Worm (Caenorhabditis elegans): ENCODE results near the gene sre-34.

The sre-34 gene

DNA sequence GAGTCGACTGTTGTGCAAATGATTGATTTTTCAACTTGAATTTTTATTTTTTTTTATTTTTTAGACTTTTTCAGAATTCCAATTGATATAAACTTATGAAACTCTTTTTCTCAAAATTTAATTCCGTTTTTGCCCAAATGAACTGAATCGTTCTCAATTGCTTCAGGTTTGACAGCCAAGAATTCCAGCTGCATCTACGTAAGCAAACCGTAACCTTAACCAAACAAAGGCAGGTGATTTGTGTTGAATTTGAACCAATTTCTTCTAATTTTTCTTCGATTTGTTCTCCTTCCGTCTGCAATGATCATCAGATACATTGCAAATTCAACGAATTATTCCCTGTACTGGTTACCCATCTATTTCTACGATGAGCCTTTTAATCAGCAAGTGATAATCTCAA is at the start of gene sre-34:
TSS of gene sre-34 (plus strand) at position 301 of the 400 bp plus-strand sequence.
- TF ChIP-seq ztf-29 (GFP tag; IDR thresholded peaks at IDR 0.05) = no peak
- TF ChIP-seq klf-2 (GFP tag; conservative IDR thresholded peaks at IDR 0.05) = no peak
- TF ChIP-seq flt-1 (GFP tag; IDR thresholded peaks at IDR 0.05) = no peak
- no peak for TF ChIP-seq tab-1 (GFP tag; IDR thresholded peaks at IDR 0.05)
- TF ChIP-seq ztf-23 (GFP tag; IDR thresholded peaks at IDR 0.05) = no peak
- no peak for TF ChIP-seq T22C8.4 (GFP tag; IDR thresholded peaks at IDR 0.05)
- TF ChIP-seq med-1 (GFP tag; optimal IDR thresholded peaks at IDR 0.05; ENCODE audit: insufficient read depth) = no peak
- no peak for TF ChIP-seq cog-1 (tag; optimal IDR thresholded peaks at IDR 0.05)
- no peak for TF ChIP-seq ref-1 (GFP tag; conservative IDR thresholded peaks at IDR 0.05)

DNA sequence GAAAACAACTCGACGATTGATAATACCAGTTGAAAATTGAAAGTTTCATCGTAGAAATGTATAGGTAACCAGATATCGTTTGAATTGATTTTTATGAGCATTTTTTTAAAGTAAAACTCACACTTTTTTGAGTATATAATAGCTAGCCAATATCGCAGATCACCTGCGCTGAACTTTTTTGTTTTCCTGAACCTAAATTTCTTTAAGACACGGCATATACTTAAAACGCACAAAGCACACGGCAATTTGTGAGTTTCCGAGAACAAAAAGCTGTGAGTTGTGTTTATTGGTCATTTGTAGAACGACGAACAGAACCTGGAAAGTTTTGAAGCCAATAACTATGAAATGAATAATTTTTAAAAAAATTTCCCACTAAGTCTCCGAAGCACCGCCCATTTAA is 48.2 kb upstream of the sre-34 start, which contains the start of gene sre-29:
TSS of gene sre-29 (minus strand) at position 101 of the 400 bp plus-strand sequence.
- TF ChIP-seq klf-2 (GFP tag; conservative IDR thresholded peaks at IDR 0.05) (no peak), flt-1 (GFP tag; IDR thresholded peaks at IDR 0.05) (no peak), ztf-23 (GFP tag; IDR thresholded peaks at IDR 0.05) (no peak), ztf-29 (GFP tag; IDR thresholded peaks at IDR 0.05) (no peak), med-1 (GFP tag; optimal IDR thresholded peaks at IDR 0.05; ENCODE audit: insufficient read depth) (no peak), T22C8.4 (GFP tag; IDR thresholded peaks at IDR 0.05) (no peak), ref-1 (GFP tag; conservative IDR thresholded peaks at IDR 0.05) (no peak), cog-1 (tag; optimal IDR thresholded peaks at IDR 0.05) (no peak), tab-1 (GFP tag; IDR thresholded peaks at IDR 0.05) (no peak)

DNA sequence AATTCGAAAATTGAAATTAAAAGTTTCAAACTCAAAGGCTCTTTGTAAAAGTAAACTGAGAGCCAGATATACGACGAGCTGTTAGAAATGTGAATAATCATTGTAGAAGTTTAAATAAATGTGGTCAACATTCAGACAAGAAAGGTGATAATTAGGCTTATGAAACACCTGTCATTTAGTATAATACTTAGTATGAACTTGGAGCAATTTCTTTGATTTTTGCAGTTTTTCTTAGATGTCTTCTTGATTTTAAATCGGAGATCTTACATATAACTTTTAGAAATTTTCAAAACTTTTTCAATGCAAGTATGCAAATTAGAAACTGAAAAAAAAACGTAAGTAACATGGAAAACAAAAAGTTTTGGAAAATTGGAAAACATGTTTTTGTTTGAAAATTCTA is 43.6 kb upstream of the sre-34 start, which contains the start of gene sre-30:
TSS of gene sre-30 (minus strand) at position 101 of the 400 bp plus-strand sequence.
- TF ChIP-seq med-1 (GFP tag; optimal IDR thresholded peaks at IDR 0.05; ENCODE audit: insufficient read depth) = no peak
- TF ChIP-seq flt-1 (GFP tag; IDR thresholded peaks at IDR 0.05) = no peak
- TF ChIP-seq T22C8.4 (GFP tag; IDR thresholded peaks at IDR 0.05) = no peak
- TF ChIP-seq klf-2 (GFP tag; conservative IDR thresholded peaks at IDR 0.05) = no peak
- no peak for TF ChIP-seq ztf-29 (GFP tag; IDR thresholded peaks at IDR 0.05)
- TF ChIP-seq ref-1 (GFP tag; conservative IDR thresholded peaks at IDR 0.05) = no peak
- no peak for TF ChIP-seq ztf-23 (GFP tag; IDR thresholded peaks at IDR 0.05)
- TF ChIP-seq tab-1 (GFP tag; IDR thresholded peaks at IDR 0.05) = no peak

DNA sequence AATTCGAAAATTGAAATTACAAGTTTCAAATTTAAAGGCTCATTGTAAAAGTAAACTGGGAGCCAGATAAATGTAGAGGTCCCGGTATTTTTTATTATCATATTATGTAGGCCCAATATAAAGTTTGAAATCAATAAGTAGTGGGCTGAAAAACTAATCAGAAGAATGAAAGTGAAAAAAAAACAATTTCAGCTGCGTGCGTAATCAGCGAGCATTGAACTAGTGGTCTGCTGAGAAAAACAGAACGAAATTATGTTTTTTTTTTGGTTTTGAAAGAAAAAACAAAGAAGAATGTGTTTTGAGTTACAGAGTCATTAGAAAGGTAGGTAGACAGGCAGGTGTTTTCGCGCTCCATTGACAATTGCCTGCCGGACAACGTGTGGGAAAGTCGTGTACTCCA is 41.2 kb upstream of the sre-34 start, which contains the start of gene sre-31:
TSS of gene sre-31 (minus strand) at position 101 of the 400 bp plus-strand sequence.
- TF ChIP-seq ref-1 (GFP tag; conservative IDR thresholded peaks at IDR 0.05) (no peak), klf-2 (GFP tag; conservative IDR thresholded peaks at IDR 0.05) (no peak), med-1 (GFP tag; optimal IDR thresholded peaks at IDR 0.05; ENCODE audit: insufficient read depth) (no peak), tab-1 (GFP tag; IDR thresholded peaks at IDR 0.05) (no peak), ztf-29 (GFP tag; IDR thresholded peaks at IDR 0.05) (no peak), cog-1 (tag; optimal IDR thresholded peaks at IDR 0.05) (no peak), flt-1 (GFP tag; IDR thresholded peaks at IDR 0.05) (no peak), ztf-23 (GFP tag; IDR thresholded peaks at IDR 0.05) (no peak), T22C8.4 (GFP tag; IDR thresholded peaks at IDR 0.05) (no peak)

DNA sequence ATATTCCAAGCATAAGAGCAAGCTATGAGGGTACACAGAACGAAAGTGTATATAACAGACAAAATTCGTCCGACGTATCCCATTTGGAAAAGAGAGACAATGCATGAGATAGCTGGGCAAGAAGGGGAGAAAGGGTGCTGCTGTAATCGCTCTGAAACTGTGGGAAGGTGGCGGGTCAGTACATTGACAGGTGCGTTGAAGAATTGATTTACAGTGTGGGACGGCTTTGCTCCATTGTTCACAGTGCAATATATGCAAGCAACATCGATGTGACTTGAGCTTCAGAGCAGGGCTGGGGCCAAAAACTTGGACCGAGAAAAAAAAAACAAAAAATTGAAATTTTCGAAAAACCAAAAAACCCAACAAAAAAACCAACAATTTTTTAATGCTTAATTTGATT is 39.8 kb upstream of the sre-34 start, which contains the start of gene F57G9.3:
TSS of gene F57G9.3 (minus strand) at position 101 of the 400 bp plus-strand sequence.
- no peak for TF ChIP-seq T22C8.4 (GFP tag; IDR thresholded peaks at IDR 0.05)
- no peak for TF ChIP-seq tab-1 (GFP tag; IDR thresholded peaks at IDR 0.05)
- no peak for TF ChIP-seq klf-2 (GFP tag; conservative IDR thresholded peaks at IDR 0.05)
- TF ChIP-seq ztf-29 (GFP tag; IDR thresholded peaks at IDR 0.05) = no peak
- TF ChIP-seq med-1 (GFP tag; optimal IDR thresholded peaks at IDR 0.05; ENCODE audit: insufficient read depth) = no peak
- no peak for TF ChIP-seq ref-1 (GFP tag; conservative IDR thresholded peaks at IDR 0.05)
- TF ChIP-seq cog-1 (tag; optimal IDR thresholded peaks at IDR 0.05) = no peak
- TF ChIP-seq ztf-23 (GFP tag; IDR thresholded peaks at IDR 0.05) = no peak
- no peak for TF ChIP-seq flt-1 (GFP tag; IDR thresholded peaks at IDR 0.05)

DNA sequence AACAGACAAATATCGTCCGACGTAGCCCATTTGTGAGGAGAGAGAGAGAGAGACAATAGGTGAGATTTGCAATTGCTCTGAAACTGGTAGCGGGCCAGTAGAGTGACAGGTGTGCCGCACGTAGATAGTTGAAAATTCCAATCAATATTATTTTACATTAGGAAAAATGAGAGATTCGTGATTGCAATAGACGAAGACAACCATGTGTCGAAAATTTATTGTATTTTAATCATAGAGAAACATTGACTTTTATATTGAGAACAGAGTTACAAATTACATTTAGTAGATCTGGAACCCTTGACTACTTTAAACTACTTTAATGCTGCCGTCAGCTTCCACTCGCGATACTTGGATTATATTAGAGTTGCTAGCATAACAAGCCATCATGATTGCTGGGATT is 37.5 kb upstream of the sre-34 start, which contains the start of gene Y57A10C.1:
TSS of gene Y57A10C.1 (minus strand) at position 101 of the 400 bp plus-strand sequence.
- no peak for TF ChIP-seq T22C8.4 (GFP tag; IDR thresholded peaks at IDR 0.05)
- no peak for TF ChIP-seq klf-2 (GFP tag; conservative IDR thresholded peaks at IDR 0.05)
- TF ChIP-seq ztf-29 (GFP tag; IDR thresholded peaks at IDR 0.05) = no peak
- TF ChIP-seq med-1 (GFP tag; optimal IDR thresholded peaks at IDR 0.05; ENCODE audit: insufficient read depth) = no peak

DNA sequence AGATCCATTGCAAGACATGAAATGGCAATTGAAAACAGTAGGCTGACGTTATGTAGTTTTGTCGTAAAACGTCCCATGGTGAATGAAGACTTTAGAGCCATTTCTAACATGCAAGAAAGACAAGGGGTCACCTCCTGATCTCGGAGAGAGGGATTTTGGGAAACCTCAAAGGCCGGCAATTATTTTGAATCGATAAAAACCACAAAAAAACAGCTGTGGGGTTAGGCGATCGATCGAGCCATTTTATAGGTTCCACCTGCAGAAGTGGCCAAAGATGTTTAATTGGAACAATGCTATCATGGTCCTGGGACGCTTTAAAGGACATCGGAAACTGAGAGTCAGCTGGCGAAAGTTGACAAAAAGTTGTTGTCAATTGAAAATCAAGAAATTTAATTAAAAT is 35.1 kb upstream of the sre-34 start, which contains the start of gene Y57A10C.11:
TSS of gene Y57A10C.11 (minus strand) at position 101 of the 400 bp plus-strand sequence.
- TF ChIP-seq tab-1 (GFP tag; IDR thresholded peaks at IDR 0.05) (no peak), ztf-23 (GFP tag; IDR thresholded peaks at IDR 0.05) (no peak), ref-1 (GFP tag; conservative IDR thresholded peaks at IDR 0.05) (no peak)

DNA sequence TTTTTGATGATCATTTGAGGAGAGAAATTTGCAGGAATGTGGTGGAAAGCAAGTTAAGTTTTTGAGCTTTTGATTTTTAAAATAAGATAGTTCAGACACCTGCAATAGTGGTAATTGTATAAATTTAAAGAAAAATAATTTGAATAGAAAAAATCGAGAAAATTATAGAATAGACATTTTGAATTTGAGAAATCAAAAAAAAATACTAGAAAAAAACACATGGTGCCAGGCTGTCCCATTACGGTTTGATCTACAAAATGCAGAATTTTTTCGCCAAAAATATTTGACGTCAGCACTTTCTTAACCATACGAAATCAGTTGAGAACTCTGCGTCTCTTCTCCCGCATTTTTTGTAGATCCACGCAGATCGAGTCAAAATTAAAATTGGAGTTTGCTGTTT is 32.4 kb upstream of the sre-34 start, which contains the start of gene sre-27:
TSS of gene sre-27 (minus strand) at position 101 of the 400 bp plus-strand sequence.
- TF ChIP-seq cog-1 (tag; optimal IDR thresholded peaks at IDR 0.05) (no peak), tab-1 (GFP tag; IDR thresholded peaks at IDR 0.05) (no peak)

DNA sequence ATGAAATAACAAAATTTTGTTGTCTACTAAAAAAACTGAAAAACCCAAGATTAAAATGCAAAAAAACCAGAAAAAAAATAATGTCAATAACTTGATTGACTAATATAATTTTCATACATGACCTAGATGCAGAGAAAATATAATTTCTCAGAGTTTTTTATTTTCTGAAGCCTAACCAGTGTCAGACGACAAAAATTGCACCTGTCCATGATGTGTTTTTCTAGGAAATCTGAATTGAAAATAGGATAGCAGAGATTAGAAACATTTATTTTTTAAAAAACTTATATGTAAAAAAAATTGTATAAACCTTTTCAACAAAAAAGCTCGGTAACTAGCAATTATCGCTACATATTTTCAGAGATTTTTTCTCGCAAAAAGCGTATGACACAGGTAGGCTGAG is 32.0 kb upstream of the sre-34 start:
- no peak for TF ChIP-seq flt-1 (GFP tag; IDR thresholded peaks at IDR 0.05)
- TF ChIP-seq cog-1 (tag; optimal IDR thresholded peaks at IDR 0.05) = no peak
- no peak for TF ChIP-seq ztf-29 (GFP tag; IDR thresholded peaks at IDR 0.05)
- no peak for TF ChIP-seq med-1 (GFP tag; optimal IDR thresholded peaks at IDR 0.05; ENCODE audit: insufficient read depth)
- TF ChIP-seq T22C8.4 (GFP tag; IDR thresholded peaks at IDR 0.05) = no peak
- no peak for TF ChIP-seq ref-1 (GFP tag; conservative IDR thresholded peaks at IDR 0.05)
- no peak for TF ChIP-seq tab-1 (GFP tag; IDR thresholded peaks at IDR 0.05)
- TF ChIP-seq klf-2 (GFP tag; conservative IDR thresholded peaks at IDR 0.05) = no peak

DNA sequence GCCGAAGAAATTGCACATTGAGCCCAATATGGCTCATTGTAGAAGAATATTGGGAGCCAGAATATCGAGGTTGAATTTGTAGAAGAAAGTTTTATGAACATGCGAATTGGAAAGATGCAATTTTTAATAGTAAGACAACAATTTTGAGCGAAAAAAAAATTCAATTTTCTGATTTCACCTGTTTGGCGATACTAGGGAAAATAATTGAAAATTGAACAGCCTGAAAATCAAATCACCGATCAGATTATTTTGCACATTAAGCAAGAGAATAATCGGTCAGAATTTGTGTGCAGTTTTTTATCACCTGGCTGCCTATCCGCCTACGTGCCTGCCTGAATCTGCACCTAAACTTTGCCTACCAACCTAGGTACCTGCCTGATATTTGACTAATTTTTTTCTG is 29.5 kb upstream of the sre-34 start, which contains the start of gene sre-26:
TSS of gene sre-26 (minus strand) at position 101 of the 400 bp plus-strand sequence.
- TF ChIP-seq flt-1 (GFP tag; IDR thresholded peaks at IDR 0.05) (no peak), med-1 (GFP tag; optimal IDR thresholded peaks at IDR 0.05; ENCODE audit: insufficient read depth) (no peak), ztf-23 (GFP tag; IDR thresholded peaks at IDR 0.05) (no peak), ref-1 (GFP tag; conservative IDR thresholded peaks at IDR 0.05) (no peak), T22C8.4 (GFP tag; IDR thresholded peaks at IDR 0.05) (no peak), ztf-29 (GFP tag; IDR thresholded peaks at IDR 0.05) (no peak), klf-2 (GFP tag; conservative IDR thresholded peaks at IDR 0.05) (no peak), tab-1 (GFP tag; IDR thresholded peaks at IDR 0.05) (no peak)
